Fruit fly (Drosophila melanogaster) whole organism, embryonic: ENCODE data around the gene CG9626.
A peak's percentile ranks its signal among the peaks of the same experiment; 100 is the strongest.

Experiments
- ATbp ChIP-seq: fragments of 200-800 bp; sonication (Bioruptor generic); optimal IDR thresholded peaks from 2 replicates; lab custom pipeline; 2017; ENCODE audit warnings: missing biosample characterization, mild to moderate bottlenecking, missing genetic modification characterization, missing genetic modification reagents
- Ada2b ChIP-seq: fragments of 200-800 bp; sonication (Bioruptor generic); IDR thresholded peaks from 2 replicates; pipeline ENCODE4 v1.3.6; 2022; ENCODE audit warnings: missing biosample characterization, missing genetic modification characterization
- CG10267 ChIP-seq: fragments of 200-800 bp; sonication (Bioruptor generic); optimal IDR thresholded peaks from 2 replicates; lab custom pipeline; 2018; ENCODE audit warnings: missing biosample characterization, mild to moderate bottlenecking, missing genetic modification characterization, moderate library complexity
- CG10462 ChIP-seq: fragments of 200-800 bp; sonication (Bioruptor generic); optimal IDR thresholded peaks from 2 replicates; lab custom pipeline; 2016; ENCODE audit warnings: missing biosample characterization, missing genetic modification characterization
- CG10979 ChIP-seq: fragments of 200-800 bp; sonication (Bioruptor generic); optimal IDR thresholded peaks from 2 replicates; lab custom pipeline; 2018; ENCODE audit warnings: missing biosample characterization, mild to moderate bottlenecking, missing genetic modification characterization, moderate library complexity
- CG11504 ChIP-seq: fragments of 200-800 bp; sonication (Bioruptor generic); optimal IDR thresholded peaks from 3 replicates; lab custom pipeline; 2019; ENCODE audit warnings: missing biosample characterization, mild to moderate bottlenecking, missing genetic modification characterization, moderate library complexity
- CG12299 ChIP-seq: fragments of 200-800 bp; sonication (Bioruptor generic); optimal IDR thresholded peaks from 2 replicates; lab custom pipeline; 2018; ENCODE audit warnings: missing biosample characterization, mild to moderate bottlenecking, missing genetic modification characterization
- CG14710 ChIP-seq: fragments of 200-800 bp; sonication (Bioruptor generic); optimal IDR thresholded peaks from 3 replicates; lab custom pipeline; 2019; ENCODE audit warnings: missing biosample characterization, mild to moderate bottlenecking, missing genetic modification characterization, moderate library complexity
- CG15696 ChIP-seq: fragments of 200-800 bp; sonication (Bioruptor generic); optimal IDR thresholded peaks from 2 replicates; lab custom pipeline; 2019; ENCODE audit warnings: missing biosample characterization, mild to moderate bottlenecking, missing genetic modification characterization, moderate library complexity
- CG17829 ChIP-seq: fragments of 200-800 bp; optimal IDR thresholded peaks from 2 replicates; lab custom pipeline; 2019; ENCODE audit warnings: missing biosample characterization, mild to moderate bottlenecking, missing genetic modification characterization, moderate library complexity
- CG1832 ChIP-seq: fragments of 200-800 bp; sonication (Bioruptor generic); optimal IDR thresholded peaks from 2 replicates; lab custom pipeline; 2017; ENCODE audit warnings: missing biosample characterization, mild to moderate bottlenecking, missing genetic modification characterization, inconsistent platforms
- CG2678 ChIP-seq: fragments of 200-800 bp; sonication (Bioruptor generic); optimal IDR thresholded peaks from 3 replicates; lab custom pipeline; 2019; ENCODE audit warnings: missing biosample characterization, mild to moderate bottlenecking, missing genetic modification characterization, moderate library complexity
- CG32767 ChIP-seq: fragments of 200-800 bp; sonication (Bioruptor generic); IDR thresholded peaks from 2 replicates; pipeline ENCODE4 v1.3.6; 2022; ENCODE audit warnings: missing biosample characterization, missing genetic modification characterization
- CG5953 ChIP-seq: fragments of 200-800 bp; sonication (Bioruptor generic); IDR thresholded peaks from 2 replicates; pipeline ENCODE4 v1.3.6; 2022; ENCODE audit warnings: missing biosample characterization, missing genetic modification characterization
- CG7372 ChIP-seq: fragments of 200-800 bp; sonication (Bioruptor generic); IDR thresholded peaks from 2 replicates; pipeline ENCODE4 v1.3.6; 2022; ENCODE audit warnings: missing biosample characterization, missing genetic modification characterization
- CG8765 ChIP-seq: fragments of 200-800 bp; sonication (Bioruptor generic); IDR thresholded peaks from 2 replicates; pipeline ENCODE4 v1.3.6; 2022; ENCODE audit warnings: missing biosample characterization, missing genetic modification characterization
- CG8924 ChIP-seq: fragments of 200-800 bp; optimal IDR thresholded peaks from 3 replicates; lab custom pipeline; 2019; ENCODE audit warnings: missing biosample characterization, mild to moderate bottlenecking, missing genetic modification characterization, moderate library complexity
- CG9609 ChIP-seq: fragments of 200-800 bp; sonication (Bioruptor generic); optimal IDR thresholded peaks from 3 replicates; lab custom pipeline; 2016; ENCODE audit warnings: missing biosample characterization, missing genetic modification characterization
- CG9727 ChIP-seq: fragments of 200-800 bp; sonication (Bioruptor generic); optimal IDR thresholded peaks from 3 replicates; lab custom pipeline; 2017; ENCODE audit warnings: missing biosample characterization, mild to moderate bottlenecking, missing genetic modification characterization
- D ChIP-seq, 2 experiments: fragments of 200-800 bp in 1 of 2; fragments of >200 bp in 1 of 2; sonication (Bioruptor generic) in 1 of 2; optimal IDR thresholded peaks; 2 replicates in 1 of 2; 3 replicates in 1 of 2; lab custom pipeline; 2017; ENCODE audit warnings: mild to moderate bottlenecking in 1 of 2, missing biosample characterization in 1 of 2, missing genetic modification characterization in 1 of 2, missing genetic modification reagents in 1 of 2
- D19B ChIP-seq: fragments of 200-800 bp; sonication (Bioruptor generic); optimal IDR thresholded peaks from 2 replicates; lab custom pipeline; 2017; ENCODE audit warnings: missing biosample characterization, mild to moderate bottlenecking, missing genetic modification characterization
- Hr78 ChIP-seq, 2 experiments: fragments of 200-800 bp in 1 of 2; fragments of >200 bp in 1 of 2; sonication (Bioruptor generic) in 1 of 2; optimal IDR thresholded peaks; 2 replicates each; lab custom pipeline; 2017 to 2019; ENCODE audit warnings: missing biosample characterization in 2 of 2, missing genetic modification characterization in 2 of 2, mild to moderate bottlenecking in 1 of 2, moderate library complexity in 1 of 2
- Jarid2 ChIP-seq: fragments of 200-800 bp; sonication (Bioruptor generic); optimal IDR thresholded peaks from 3 replicates; lab custom pipeline; 2017; ENCODE audit warnings: mild to moderate bottlenecking, missing biosample characterization, missing genetic modification reagents, missing genetic modification characterization
- Meics ChIP-seq: fragments of 200-800 bp; sonication (Bioruptor generic); optimal IDR thresholded peaks from 2 replicates; lab custom pipeline; 2017; ENCODE audit warnings: missing biosample characterization, mild to moderate bottlenecking, missing genetic modification characterization
- NC2α ChIP-seq: fragments of 200-800 bp; sonication (Bioruptor generic); optimal IDR thresholded peaks from 2 replicates; lab custom pipeline; 2016; ENCODE audit warnings: missing biosample characterization, missing genetic modification characterization
- Optix ChIP-seq: fragments of 200-800 bp; sonication (Bioruptor generic); IDR thresholded peaks from 3 replicates; pipeline ENCODE4 v1.3.6; 2022; ENCODE audit warnings: missing biosample characterization, missing genetic modification characterization
- Scr ChIP-seq: fragments of 200-800 bp; sonication (Bioruptor generic); IDR thresholded peaks from 2 replicates; pipeline ENCODE4 v1.3.6; 2022; ENCODE audit warnings: missing biosample characterization, missing genetic modification characterization; ENCODE audit not compliant: partially characterized antibody
- ap ChIP-seq: fragments of 200-800 bp; sonication (Bioruptor generic); IDR thresholded peaks from 2 replicates; pipeline ENCODE4 v1.3.6; 2022; ENCODE audit warnings: missing biosample characterization, missing genetic modification characterization
- ato ChIP-seq: fragments of 200-800 bp; sonication (Bioruptor generic); IDR thresholded peaks from 2 replicates; pipeline ENCODE4 v1.3.6; 2022; ENCODE audit warnings: missing biosample characterization, missing genetic modification characterization; ENCODE audit not compliant: partially characterized antibody
- chinmo ChIP-seq: fragments of 200-800 bp; sonication (Bioruptor generic); IDR thresholded peaks from 4 replicates; pipeline ENCODE4 v1.3.6; 2022; ENCODE audit warnings: missing biosample characterization, missing genetic modification characterization; ENCODE audit not compliant: partially characterized antibody
- crc ChIP-seq: fragments of 200-800 bp; sonication (Bioruptor generic); optimal IDR thresholded peaks from 2 replicates; lab custom pipeline; 2016; ENCODE audit warnings: missing biosample characterization, missing genetic modification characterization
- danr ChIP-seq: fragments of 200-800 bp; sonication (Bioruptor generic); IDR thresholded peaks from 2 replicates; pipeline ENCODE4 v1.3.6; 2022; ENCODE audit warnings: missing biosample characterization, missing genetic modification characterization
- dmrt11E ChIP-seq: fragments of 200-800 bp; sonication (Bioruptor generic); optimal IDR thresholded peaks from 3 replicates; lab custom pipeline; 2018; ENCODE audit warnings: missing biosample characterization, mild to moderate bottlenecking, missing genetic modification characterization, moderate library complexity
- dmrt99B ChIP-seq: fragments of 200-800 bp; sonication (Bioruptor generic); optimal IDR thresholded peaks from 2 replicates; lab custom pipeline; 2018; ENCODE audit warnings: missing biosample characterization, mild to moderate bottlenecking, missing genetic modification characterization, moderate library complexity
- en ChIP-seq: fragments of 200-800 bp; sonication (Bioruptor generic); optimal IDR thresholded peaks from 2 replicates; lab custom pipeline; 2016; ENCODE audit warnings: missing biosample characterization, missing genetic modification characterization
- lola ChIP-seq, 3 experiments: fragments of >200 bp in 2 of 3; fragments of 200-800 bp in 1 of 3; sonication (Bioruptor generic) in 1 of 3; optimal IDR thresholded peaks; 2 replicates each; lab custom pipeline; 2017 to 2019; ENCODE audit warnings: missing biosample characterization in 3 of 3, missing genetic modification characterization in 3 of 3, mild to moderate bottlenecking in 1 of 3, moderate library complexity in 1 of 3
- sens-2 ChIP-seq: fragments of 200-800 bp; sonication (Bioruptor generic); IDR thresholded peaks from 2 replicates; pipeline ENCODE4 v1.3.6; 2022; ENCODE audit warnings: missing biosample characterization, missing genetic modification characterization
- trem ChIP-seq: fragments of 200-800 bp; optimal IDR thresholded peaks from 3 replicates; lab custom pipeline; 2019; ENCODE audit warnings: missing biosample characterization, mild to moderate bottlenecking, missing genetic modification characterization, moderate library complexity
- trh ChIP-seq: fragments of 200-800 bp; sonication (Bioruptor generic); optimal IDR thresholded peaks from 2 replicates; lab custom pipeline; 2016; ENCODE audit warnings: missing biosample characterization, missing genetic modification characterization
- twi ChIP-seq: fragments of 200-800 bp; optimal IDR thresholded peaks from 2 replicates; lab custom pipeline; 2019; ENCODE audit warnings: missing biosample characterization, mild to moderate bottlenecking, missing genetic modification characterization, moderate library complexity
- zf30C ChIP-seq: fragments of 200-800 bp; sonication (Bioruptor generic); optimal IDR thresholded peaks from 3 replicates; lab custom pipeline; 2018; ENCODE audit warnings: missing biosample characterization, mild to moderate bottlenecking, missing genetic modification characterization

Gene CG9626

dm6 chr3R:8285727-8286344, 14.9 kb downstream of the CG9626 start:
- TF ChIP-seq zf30C (GFP tag; lab: Kevin White, UChicago) = peak; percentile 66
- peak; percentile 42 for TF ChIP-seq CG10979
- peak; percentile 9 for TF ChIP-seq CG8924 (tag; lab: Kevin White, UChicago)
- TF ChIP-seq CG14710 = peak; percentile 28
- peak; percentile 9 for TF ChIP-seq trem
- TF ChIP-seq Optix (GFP tag; lab: Robert Waterston, UW) = 0 out of 3 replicates have a peak, but pooled peaks have one; percentile 14
- TF ChIP-seq en (GFP tag; lab: Kevin White, UChicago) = no peak
- TF ChIP-seq CG11504 (tag; lab: Kevin White, UChicago) = no peak
- TF ChIP-seq CG9727 (GFP tag; lab: Kevin White, UChicago) = peak; percentile 54
- TF ChIP-seq CG7372 (GFP tag; lab: Robert Waterston, UW) = no peak
- no peak for TF ChIP-seq D19B (GFP tag; lab: Kevin White, UChicago)
- peak; percentile 71 for TF ChIP-seq D (optimal IDR thresholded peaks at IDR 0.05; lab: Kevin White, UChicago)
- no peak for TF ChIP-seq D (GFP tag; optimal IDR thresholded peaks at IDR 0.05; lab: Kevin White, UChicago)
- TF ChIP-seq chinmo = no peak
- TF ChIP-seq crc (GFP tag; lab: Kevin White, UChicago) = no peak
- TF ChIP-seq Scr (GFP tag; lab: Robert Waterston, UW) = no peak
- no peak for TF ChIP-seq CG12299 (tag; lab: Kevin White, UChicago)
- TF ChIP-seq CG2678 (tag; lab: Kevin White, UChicago) = no peak
- peak; percentile 12 for TF ChIP-seq CG17829 (tag; lab: Kevin White, UChicago)
- TF ChIP-seq twi (tag; lab: Kevin White, UChicago) = peak; percentile 83
- TF ChIP-seq ap (GFP tag; lab: Robert Waterston, UW) = no peak
- TF ChIP-seq ato (GFP tag; lab: Robert Waterston, UW) = peak; percentile 42; the same call in 1 of the 2 replicates
- TF ChIP-seq danr (GFP tag; lab: Robert Waterston, UW) = no peak
- no peak for TF ChIP-seq Meics (GFP tag; lab: Kevin White, UChicago)
- TF ChIP-seq dmrt99B (tag; lab: Kevin White, UChicago) = no peak
- no peak for TF ChIP-seq Jarid2 (GFP tag; lab: Kevin White, UChicago)
- no peak for TF ChIP-seq CG9609 (GFP tag; lab: Kevin White, UChicago)
- TF ChIP-seq CG15696 (tag; lab: Kevin White, UChicago) = peak; percentile 76
- peak in 1 of 3 experiments; percentile 11 for TF ChIP-seq lola (GFP tag; optimal IDR thresholded peaks at IDR 0.05; lab: Kevin White, UChicago)
- peak; percentile 41 for TF ChIP-seq CG1832
- TF ChIP-seq CG5953 (GFP tag; lab: Robert Waterston, UW) = no peak
- no peak for TF ChIP-seq sens-2 (GFP tag; lab: Robert Waterston, UW)
- TF ChIP-seq ATbp (GFP tag; lab: Kevin White, UChicago) = no peak
- no peak for TF ChIP-seq CG8765
- TF ChIP-seq Hr78 (GFP tag; optimal IDR thresholded peaks at IDR 0.05; lab: Kevin White, UChicago) = no peak
- TF ChIP-seq NC2α = no peak
- no peak for TF ChIP-seq Ada2b (GFP tag; lab: Robert Waterston, UW)
- no peak for TF ChIP-seq CG32767 (GFP tag; lab: Robert Waterston, UW)
- no peak for TF ChIP-seq CG10462 (GFP tag; lab: Kevin White, UChicago)
- TF ChIP-seq trh (GFP tag; lab: Kevin White, UChicago) = no peak
- peak; percentile 29 for TF ChIP-seq dmrt11E (tag; lab: Kevin White, UChicago)
- peak; percentile 36 for TF ChIP-seq CG10267 (tag; lab: Kevin White, UChicago)
